Fruit fly (Drosophila melanogaster) whole organism, embryonic: ENCODE results near the gene htl.

Experiments used
- CG15011 ChIP-seq: fragments of 200-800 bp; sonication (Bioruptor generic); optimal IDR thresholded peaks from 3 replicates; lab custom pipeline; 2018; ENCODE audit warnings: missing biosample characterization, mild to moderate bottlenecking, missing genetic modification characterization
- hkb ChIP-seq, 2 experiments: fragments of 200-800 bp in 1 of 2; fragments of >200 bp in 1 of 2; sonication (Bioruptor generic) in 1 of 2; IDR thresholded peaks in 1 of 2; optimal IDR thresholded peaks in 1 of 2; 2 replicates each; pipeline versions ENCODE4 v1.3.6 to Lab custom; 2017 to 2022; ENCODE audit warnings: missing biosample characterization in 1 of 2, missing genetic modification characterization in 1 of 2

DNA sequence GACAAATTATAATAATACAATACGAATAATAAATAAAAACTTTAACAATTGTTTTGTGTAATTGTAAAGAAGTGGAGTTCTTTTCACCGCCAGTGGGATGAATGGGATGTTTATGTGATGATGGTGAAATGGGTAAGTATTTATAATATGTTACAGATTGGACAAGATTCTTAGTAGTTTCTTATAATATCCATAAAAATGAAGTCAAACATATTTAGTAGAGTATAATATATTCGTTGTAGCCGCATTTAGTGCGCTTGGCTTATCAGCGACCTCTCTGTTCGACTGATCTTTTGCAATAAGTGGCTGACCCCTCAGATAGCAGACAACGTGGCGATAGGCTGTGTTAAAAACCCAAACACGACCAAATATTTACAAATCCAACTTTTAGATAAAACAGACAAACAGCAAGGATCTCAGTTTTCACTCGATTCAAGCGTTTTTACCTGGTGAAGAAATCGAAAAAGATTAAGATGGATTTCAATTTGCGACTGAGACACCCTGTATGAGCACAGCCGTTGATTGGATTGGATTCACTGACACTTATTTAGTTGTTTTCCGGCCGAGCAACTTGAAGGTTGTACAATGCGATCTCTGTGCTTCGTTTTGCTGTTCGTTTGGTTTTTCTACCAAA lies 33.8 kb downstream of the htl start, which contains the start of gene DNaseII:
- TF ChIP-seq CG15011: peak; percentile 7
- no peak for TF ChIP-seq hkb (optimal IDR thresholded peaks at IDR 0.05; lab: Kevin White, UChicago)
- peak; percentile 72 for TF ChIP-seq hkb (GFP tag; IDR thresholded peaks at IDR 0.05; lab: Robert Waterston, UW)
